Fruit fly (Drosophila melanogaster): ENCODE data around the gene Mcm6.

dm6 chrX:6724904-6725505, 50.8 kb downstream of the Mcm6 start:
- TF ChIP-seq mld (GFP tag; IDR thresholded peaks at IDR 0.05; ENCODE audit: partially characterized antibody) (no peak), shn (GFP tag; optimal IDR thresholded peaks at IDR 0.05) (no peak), vfl (GFP tag; optimal IDR thresholded peaks at IDR 0.05) (no peak), CG1602 (GFP tag; optimal IDR thresholded peaks at IDR 0.05) (no peak), HLH3B (GFP tag; IDR thresholded peaks at IDR 0.05) (no peak), CG1603 (tag; optimal IDR thresholded peaks at IDR 0.05) (no peak), Kr (GFP tag; optimal IDR thresholded peaks at IDR 0.05) (no peak), Six4 (GFP tag; optimal IDR thresholded peaks at IDR 0.05) (no peak), Ptx1 (GFP tag; IDR thresholded peaks at IDR 0.05) (no peak), kay (GFP tag; optimal IDR thresholded peaks at IDR 0.05) (no peak), CG1832 (GFP tag; optimal IDR thresholded peaks at IDR 0.05) (no peak), psq (GFP tag; optimal IDR thresholded peaks at IDR 0.05) (no peak), MESR4 (GFP tag; optimal IDR thresholded peaks at IDR 0.05) (no peak)
